Worm (Caenorhabditis elegans) whole organism, young adult: ENCODE measurements around the gene nmur-1.

Experiments
- B0261.1 ChIP-seq: sonication (generic microtip); optimal IDR thresholded peaks from 2 replicates; lab custom pipeline; 2016; ENCODE audit warnings: mild to moderate bottlenecking, missing genetic modification characterization, moderate library complexity, missing compliant biosample characterization
- B0336.3 ChIP-seq: fragments of 200-800 bp; sonication (Bioruptor generic); IDR thresholded peaks from 2 replicates; pipeline ENCODE4 v1.3.6; 2022; ENCODE audit warnings: missing genetic modification characterization, missing compliant biosample characterization
- D2030.7 ChIP-seq: fragments of 200-800 bp; sonication (Bioruptor generic); IDR thresholded peaks from 2 replicates; pipeline ENCODE4 v1.3.6; 2022; ENCODE audit warnings: missing genetic modification reagents, missing genetic modification characterization, missing compliant biosample characterization
- F23B12.7 ChIP-seq: sonication (generic microtip); optimal IDR thresholded peaks from 2 replicates; lab custom pipeline; 2017; ENCODE audit warnings: missing genetic modification characterization, mild to moderate bottlenecking, missing compliant biosample characterization, antibody characterized with exemption, moderate library complexity; ENCODE audit not compliant: insufficient read depth
- F33H1.4 ChIP-seq: fragments of 200-800 bp; sonication (Bioruptor generic); IDR thresholded peaks from 2 replicates; pipeline ENCODE4 v1.3.6; 2022; ENCODE audit warnings: missing genetic modification reagents, missing genetic modification characterization, missing compliant biosample characterization
- F55B11.4 ChIP-seq: sonication (generic microtip); optimal IDR thresholded peaks from 2 replicates; lab custom pipeline; 2016; ENCODE audit warnings: missing compliant biosample characterization, missing genetic modification characterization, borderline replicate concordance; ENCODE audit not compliant: insufficient read depth
- F57A8.1 ChIP-seq: fragments of 200-800 bp; sonication (Bioruptor generic); optimal IDR thresholded peaks from 2 replicates; lab custom pipeline; 2018; ENCODE audit warnings: mild to moderate bottlenecking, missing genetic modification characterization, moderate library complexity, missing compliant biosample characterization
- Y53G8AR.9 ChIP-seq: fragments of 200-800 bp; sonication (Bioruptor generic); conservative IDR thresholded peaks from 2 replicates; pipeline ENCODE4 v1.3.6; 2022; ENCODE audit warnings: missing genetic modification reagents, missing genetic modification characterization, missing compliant biosample characterization
- Y56A3A.18 ChIP-seq: fragments of 200-800 bp; sonication (Bioruptor generic); IDR thresholded peaks from 2 replicates; pipeline ENCODE4 v1.3.6; 2022; ENCODE audit warnings: missing genetic modification reagents, missing genetic modification characterization, missing compliant biosample characterization
- Y67H2A.10 ChIP-seq: fragments of 200-800 bp; sonication (Bioruptor generic); conservative IDR thresholded peaks from 2 replicates; pipeline ENCODE4 v1.3.6; 2022; ENCODE audit warnings: missing genetic modification reagents, missing genetic modification characterization, missing compliant biosample characterization
- ZK185.1 ChIP-seq: sonication (generic microtip); optimal IDR thresholded peaks from 2 replicates; lab custom pipeline; 2016; ENCODE audit warnings: mild to moderate bottlenecking, missing genetic modification characterization, missing compliant biosample characterization; ENCODE audit not compliant: poor library complexity, severe bottlenecking
- athp-1 ChIP-seq: sonication (generic microtip); optimal IDR thresholded peaks from 2 replicates; lab custom pipeline; 2017; ENCODE audit warnings: mild to moderate bottlenecking, missing genetic modification characterization, missing compliant biosample characterization
- cebp-2 ChIP-seq: fragments of 200-800 bp; sonication (Bioruptor generic); IDR thresholded peaks from 2 replicates; pipeline ENCODE4 v1.3.6; 2022; ENCODE audit warnings: missing genetic modification characterization, missing compliant biosample characterization
- ceh-27 ChIP-seq: fragments of 200-800 bp; sonication (Bioruptor generic); optimal IDR thresholded peaks from 2 replicates; lab custom pipeline; 2018; ENCODE audit warnings: mild to moderate bottlenecking, missing genetic modification characterization, moderate library complexity, missing compliant biosample characterization
- die-1 ChIP-seq: sonication (generic microtip); optimal IDR thresholded peaks from 2 replicates; lab custom pipeline; 2016; ENCODE audit warnings: missing genotype, mild to moderate bottlenecking, missing genetic modification characterization, missing compliant biosample characterization
- dox-1 ChIP-seq: fragments of 200-800 bp; sonication (Bioruptor generic); IDR thresholded peaks from 2 replicates; pipeline ENCODE4 v1.3.6; 2022; ENCODE audit warnings: missing genetic modification reagents, missing genetic modification characterization, missing compliant biosample characterization
- dpff-1 ChIP-seq: sonication (generic microtip); optimal IDR thresholded peaks from 2 replicates; lab custom pipeline; 2017; ENCODE audit warnings: mild to moderate bottlenecking, missing genetic modification characterization, missing compliant biosample characterization
- hmg-1.2 ChIP-seq: fragments of 200-800 bp; sonication (Bioruptor generic); IDR thresholded peaks from 2 replicates; pipeline ENCODE4 v1.3.6; 2022; ENCODE audit warnings: missing genetic modification reagents, missing genetic modification characterization, missing compliant biosample characterization
- lag-1 ChIP-seq: fragments of 200-800 bp; sonication (Bioruptor generic); IDR thresholded peaks from 2 replicates; pipeline ENCODE4 v1.3.6; 2022; ENCODE audit warnings: missing genetic modification reagents, missing genetic modification characterization, missing compliant biosample characterization
- let-607 ChIP-seq, 2 experiments: fragments of 200-800 bp in 1 of 2; sonication (Bioruptor generic) in 1 of 2; sonication (generic microtip) in 1 of 2; optimal IDR thresholded peaks; 2 replicates each; lab custom pipeline; 2016 to 2018; ENCODE audit warnings: mild to moderate bottlenecking in 2 of 2, missing compliant biosample characterization in 2 of 2, missing genetic modification characterization in 2 of 2, moderate library complexity in 2 of 2, missing genotype in 1 of 2
- lin-26 ChIP-seq: fragments of 200-800 bp; sonication (Bioruptor generic); IDR thresholded peaks from 2 replicates; pipeline ENCODE4 v1.3.6; 2022; ENCODE audit warnings: missing genetic modification reagents, missing genetic modification characterization, missing compliant biosample characterization
- lsy-27 ChIP-seq: sonication (generic microtip); optimal IDR thresholded peaks from 2 replicates; lab custom pipeline; 2017; ENCODE audit warnings: missing genetic modification characterization, mild to moderate bottlenecking, missing compliant biosample characterization, antibody characterized with exemption, missing genotype, borderline replicate concordance; ENCODE audit not compliant: insufficient read depth
- madf-10 ChIP-seq: sonication (generic microtip); optimal IDR thresholded peaks from 2 replicates; lab custom pipeline; 2016; ENCODE audit warnings: mild to moderate bottlenecking, missing genetic modification characterization, missing compliant biosample characterization
- mes-4 ChIP-seq: sonication (generic microtip); optimal IDR thresholded peaks from 2 replicates; lab custom pipeline; 2016; ENCODE audit warnings: missing genotype, missing genetic modification characterization, missing compliant biosample characterization
- mxl-1 ChIP-seq: sonication (generic microtip); optimal IDR thresholded peaks from 2 replicates; lab custom pipeline; 2016; ENCODE audit warnings: missing genetic modification characterization, missing compliant biosample characterization
- nfya-1 ChIP-seq: sonication (generic microtip); optimal IDR thresholded peaks from 2 replicates; lab custom pipeline; 2017; ENCODE audit warnings: antibody characterized with exemption, missing compliant biosample characterization, missing genetic modification characterization, borderline replicate concordance; ENCODE audit not compliant: insufficient read depth
- nfya-2 ChIP-seq: fragments of 200-800 bp; sonication (Bioruptor generic); IDR thresholded peaks from 2 replicates; pipeline ENCODE4 v1.3.6; 2022; ENCODE audit warnings: missing genetic modification reagents, missing genetic modification characterization, missing compliant biosample characterization
- nfyb-1 ChIP-seq: fragments of 200-800 bp; sonication (Bioruptor generic); IDR thresholded peaks from 2 replicates; pipeline ENCODE4 v1.3.6; 2022; ENCODE audit warnings: missing genetic modification reagents, missing genetic modification characterization, missing compliant biosample characterization
- nhr-90 ChIP-seq: sonication (generic microtip); optimal IDR thresholded peaks from 2 replicates; lab custom pipeline; 2016; ENCODE audit warnings: missing genotype, mild to moderate bottlenecking, missing genetic modification characterization, missing compliant biosample characterization
- pbrm-1 ChIP-seq: fragments of 200-800 bp; sonication (Bioruptor generic); IDR thresholded peaks from 2 replicates; pipeline ENCODE4 v1.3.6; 2022; ENCODE audit warnings: missing genetic modification reagents, missing genetic modification characterization, missing compliant biosample characterization
- rpc-1 ChIP-seq, 2 experiments: fragments of 150-350 bp in 1 of 2; sonication (generic microtip) in 1 of 2; optimal IDR thresholded peaks; 2 replicates each; lab custom pipeline; 2014 to 2018; ENCODE audit warnings: missing biosample characterization in 1 of 2, missing genetic modification characterization in 1 of 2, missing genetic modification reagents in 1 of 2, missing genotype in 1 of 2
- snpc-1.3 ChIP-seq: sonication (generic microtip); optimal IDR thresholded peaks from 2 replicates; lab custom pipeline; 2017; ENCODE audit warnings: missing genetic modification characterization, mild to moderate bottlenecking, missing compliant biosample characterization, antibody characterized with exemption, moderate library complexity, missing genotype, missing genetic modification reagents; ENCODE audit not compliant: insufficient read depth
- snpc-3.4 ChIP-seq: sonication (generic microtip); optimal IDR thresholded peaks from 2 replicates; lab custom pipeline; 2017; ENCODE audit warnings: missing genetic modification characterization, mild to moderate bottlenecking, missing compliant biosample characterization, antibody characterized with exemption, moderate library complexity, missing genotype, missing genetic modification reagents
- snpc-4 ChIP-seq, 5 experiments: fragments of 150-350 bp in 1 of 5; sonication (generic microtip) in 4 of 5; optimal IDR thresholded peaks; 2 replicates each; lab custom pipeline; 2014 to 2018; ENCODE audit warnings: missing genetic modification characterization in 5 of 5, missing biosample characterization in 3 of 5, antibody characterized with exemption in 2 of 5, mild to moderate bottlenecking in 2 of 5, missing compliant biosample characterization in 2 of 5, missing genotype in 2 of 5, moderate library complexity in 2 of 5, missing genetic modification reagents in 1 of 5
- tbp1 ChIP-seq: fragments of 200-800 bp; sonication (Bioruptor generic); optimal IDR thresholded peaks from 2 replicates; lab custom pipeline; 2018; ENCODE audit warnings: mild to moderate bottlenecking, missing genetic modification characterization, missing compliant biosample characterization
- ztf-18 ChIP-seq: sonication (generic microtip); optimal IDR thresholded peaks from 2 replicates; lab custom pipeline; 2016; ENCODE audit warnings: missing genotype, mild to moderate bottlenecking, missing genetic modification characterization, missing compliant biosample characterization

nmur-1 gene

ce11 chrX:8944078-8944477 lies 36.7 kb upstream of the nmur-1 start (continued):
- TF ChIP-seq F55B11.4 (tag; lab: Kevin White, UChicago) (no peak), tbp1 (peak; percentile 93), mxl-1 (tag; lab: Kevin White, UChicago) (no peak), B0336.3 (GFP tag; lab: Robert Waterston, UW) (no peak), hmg-1.2 (GFP tag; lab: Robert Waterston, UW) (peak; percentile 68), nhr-90 (tag; lab: Kevin White, UChicago) (peak; percentile 13), nfya-1 (tag; lab: Kevin White, UChicago) (no peak), let-607 (tag; optimal IDR thresholded peaks at IDR 0.05; lab: Kevin White, UChicago) (no peak), snpc-4 (GFP tag; optimal IDR thresholded peaks at IDR 0.05; lab: Kevin White, UChicago) (peak; percentile 22), snpc-4 (tag; optimal IDR thresholded peaks at IDR 0.05; lab: Kevin White, UChicago) (peak in 1 of 4 experiments; percentile 46), F57A8.1 (GFP tag; lab: Kevin White, UChicago) (no peak), athp-1 (no peak), rpc-1 (optimal IDR thresholded peaks at IDR 0.05; lab: Kevin White, UChicago) (peak; percentile 62), rpc-1 (tag; optimal IDR thresholded peaks at IDR 0.05; lab: Kevin White, UChicago) (peak; percentile 78), dox-1 (GFP tag; lab: Robert Waterston, UW) (peak; percentile 58), nfyb-1 (GFP tag; lab: Robert Waterston, UW) (no peak; the same call in 1 of the 2 replicates), Y53G8AR.9 (GFP tag; lab: Robert Waterston, UW) (no peak), lin-26 (GFP tag; lab: Robert Waterston, UW) (peak; percentile 77; the same call in 1 of the 2 replicates), B0261.1 (tag; lab: Kevin White, UChicago) (peak; percentile 77), ceh-27 (GFP tag; lab: Kevin White, UChicago) (no peak), lsy-27 (no peak)

ce11 chrX:8945011-8945410 lies 35.8 kb upstream of the nmur-1 start:
- TF ChIP-seq snpc-4 (GFP tag; optimal IDR thresholded peaks at IDR 0.05; lab: Kevin White, UChicago): no peak
- TF ChIP-seq snpc-4 (tag; optimal IDR thresholded peaks at IDR 0.05; lab: Kevin White, UChicago): peak in 1 of 4 experiments; percentile 2
- peak; percentile 49 for TF ChIP-seq D2030.7
- TF ChIP-seq Y67H2A.10 (GFP tag; lab: Robert Waterston, UW): no peak
- peak; percentile 90 for TF ChIP-seq tbp1
- TF ChIP-seq hmg-1.2 (GFP tag; lab: Robert Waterston, UW): peak; percentile 58
- TF ChIP-seq nfyb-1 (GFP tag; lab: Robert Waterston, UW): no peak
- TF ChIP-seq B0261.1 (tag; lab: Kevin White, UChicago): peak; percentile 77
- peak; percentile 3 for TF ChIP-seq ztf-18 (tag; lab: Kevin White, UChicago)
- TF ChIP-seq lag-1: no peak
- no peak for TF ChIP-seq ceh-27 (GFP tag; lab: Kevin White, UChicago)
- no peak for TF ChIP-seq F33H1.4 (GFP tag; lab: Robert Waterston, UW)
- TF ChIP-seq pbrm-1 (GFP tag; lab: Robert Waterston, UW): peak; percentile 58; the same call in 1 of the 2 replicates
- no peak for TF ChIP-seq nfya-2
- no peak for TF ChIP-seq cebp-2 (GFP tag; lab: Robert Waterston, UW)
- TF ChIP-seq madf-10 (tag; lab: Kevin White, UChicago): no peak
- no peak for TF ChIP-seq dpff-1 (tag; lab: Kevin White, UChicago)
- peak; percentile 26 for TF ChIP-seq snpc-3.4 (tag; lab: Kevin White, UChicago)
- TF ChIP-seq Y56A3A.18 (GFP tag; lab: Robert Waterston, UW): no peak
- TF ChIP-seq snpc-1.3: peak; percentile 74
- peak; percentile 61 for TF ChIP-seq die-1 (tag; lab: Kevin White, UChicago)
- peak; percentile 50 for TF ChIP-seq nhr-90 (tag; lab: Kevin White, UChicago)
- TF ChIP-seq mes-4: peak; percentile 9
- TF ChIP-seq ZK185.1 (tag; lab: Kevin White, UChicago): peak; percentile 33
- TF ChIP-seq F23B12.7 (tag; lab: Kevin White, UChicago): peak; percentile 30
- TF ChIP-seq rpc-1 (optimal IDR thresholded peaks at IDR 0.05; lab: Kevin White, UChicago): peak; percentile 78
- peak; percentile 90 for TF ChIP-seq rpc-1 (tag; optimal IDR thresholded peaks at IDR 0.05; lab: Kevin White, UChicago)
